Fruit fly (Drosophila melanogaster): Measurements from ENCODE around the gene CG4168.

The CG4168 gene

DNA sequence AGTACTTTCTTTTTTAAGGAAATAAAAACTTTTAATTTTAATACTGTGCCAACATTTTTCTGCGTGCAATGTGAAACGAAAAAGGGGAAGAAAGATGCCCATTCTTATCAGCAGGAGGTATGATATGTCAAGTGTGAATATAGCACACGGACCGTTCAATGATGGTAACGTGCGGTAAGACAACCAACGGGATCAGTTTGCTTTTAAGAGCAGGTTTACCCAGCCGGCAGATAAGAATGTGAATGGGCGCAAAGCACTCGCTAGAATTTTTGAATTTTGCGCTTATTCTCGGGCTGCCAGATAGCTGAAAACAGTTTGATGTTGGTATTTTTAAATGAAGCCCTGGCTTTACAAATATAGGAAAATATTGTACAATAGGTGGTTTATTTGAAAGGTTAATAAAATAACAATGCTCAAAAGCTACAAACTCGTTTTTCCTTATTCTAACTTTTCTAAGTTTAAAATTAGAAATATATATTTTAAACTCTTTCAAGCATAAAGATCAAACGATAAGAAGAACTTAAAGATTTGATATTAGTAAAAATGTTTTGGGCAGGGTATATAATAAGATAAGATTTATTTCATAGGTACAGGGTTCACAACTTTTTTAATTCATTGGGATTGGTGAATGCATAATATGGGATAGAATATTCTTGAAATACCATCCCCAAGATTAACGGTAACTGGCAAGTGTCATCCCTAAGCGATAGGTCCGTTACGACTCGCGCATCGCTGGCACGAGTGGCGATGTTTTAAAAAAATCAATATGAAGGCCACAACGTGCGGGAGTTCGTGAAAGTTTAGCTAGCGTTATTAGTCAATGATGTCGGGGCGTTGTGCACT lies 48.1 kb upstream of the CG4168 start, which contains the start of gene dao (continued):
- TF ChIP-seq amos (GFP tag; IDR thresholded peaks at IDR 0.05; ENCODE audit: partially characterized antibody): peak; percentile 78
- TF ChIP-seq CG17328 (GFP tag; IDR thresholded peaks at IDR 0.05): peak; percentile 44; the same call in 1 of the 2 replicates
- TF ChIP-seq Atf6 (GFP tag; IDR thresholded peaks at IDR 0.05): 0 out of 2 replicates have a peak, but pooled peaks have one; percentile 11
- TF ChIP-seq ranshi (GFP tag; IDR thresholded peaks at IDR 0.05): peak; percentile 34; the same call in 1 of the 2 replicates
- TF ChIP-seq CG6689 (GFP tag; IDR thresholded peaks at IDR 0.05): 0 out of 2 replicates have a peak, but pooled peaks have one; percentile 34
- no peak for TF ChIP-seq Vsx1 (GFP tag; optimal IDR thresholded peaks at IDR 0.05)
- no peak for TF ChIP-seq repo (GFP tag; optimal IDR thresholded peaks at IDR 0.05)
- peak; percentile 18 for TF ChIP-seq Camta (GFP tag; optimal IDR thresholded peaks at IDR 0.05)
- peak; percentile 59; the same call in 1 of the 2 replicates for TF ChIP-seq nerfin-2 (GFP tag; IDR thresholded peaks at IDR 0.05; ENCODE audit: partially characterized antibody)
- peak; percentile 77 for TF ChIP-seq CG30403 (GFP tag; optimal IDR thresholded peaks at IDR 0.05)
- no peak for TF ChIP-seq CG17912 (GFP tag; optimal IDR thresholded peaks at IDR 0.05)
- TF ChIP-seq Rfx (GFP tag; IDR thresholded peaks at IDR 0.05): peak; percentile 78
- TF ChIP-seq tio (GFP tag; optimal IDR thresholded peaks at IDR 0.05): peak; percentile 64
- no peak for TF ChIP-seq CG4854 (GFP tag; optimal IDR thresholded peaks at IDR 0.05)
- peak; percentile 86 for TF ChIP-seq Myb (GFP tag; optimal IDR thresholded peaks at IDR 0.05)
- TF ChIP-seq CG13424 (tag; optimal IDR thresholded peaks at IDR 0.05): peak; percentile 39
- peak; percentile 51 for TF ChIP-seq CG12659 (GFP tag; optimal IDR thresholded peaks at IDR 0.05)
- TF ChIP-seq CG4328 (GFP tag; optimal IDR thresholded peaks at IDR 0.05): no peak
- no peak for TF ChIP-seq Adf1 (GFP tag; IDR thresholded peaks at IDR 0.05)
- no peak for TF ChIP-seq dati (GFP tag; IDR thresholded peaks at IDR 0.05)
- peak; percentile 45 for TF ChIP-seq zfh2 (GFP tag; optimal IDR thresholded peaks at IDR 0.05)
- peak in 1 of 3 experiments; percentile 52 for TF ChIP-seq lola (GFP tag; optimal IDR thresholded peaks at IDR 0.05)
- TF ChIP-seq luna (GFP tag; optimal IDR thresholded peaks at IDR 0.05): no peak
- TF ChIP-seq CG4617 (GFP tag; optimal IDR thresholded peaks at IDR 0.05; ENCODE audit: borderline replicate concordance): no peak
- TF ChIP-seq Ets97D (GFP tag; optimal IDR thresholded peaks at IDR 0.05): peak; percentile 59
- no peak for TF ChIP-seq CG1832 (GFP tag; optimal IDR thresholded peaks at IDR 0.05)
- TF ChIP-seq Dp (GFP tag; optimal IDR thresholded peaks at IDR 0.05): peak; percentile 86
- no peak for TF ChIP-seq CG7271 (tag; optimal IDR thresholded peaks at IDR 0.05)
- TF ChIP-seq CG11696 (GFP tag; IDR thresholded peaks at IDR 0.05): 0 out of 2 replicates have a peak, but pooled peaks have one; percentile 29
- TF ChIP-seq Dip3 (GFP tag; optimal IDR thresholded peaks at IDR 0.05): peak; percentile 28
- TF ChIP-seq dimm (GFP tag; IDR thresholded peaks at IDR 0.05): no peak
- TF ChIP-seq Gug (GFP tag; IDR thresholded peaks at IDR 0.05): peak; percentile 77; the same call in 3 of the 4 replicates
- TF ChIP-seq unc-4 (GFP tag; IDR thresholded peaks at IDR 0.05; ENCODE audit: partially characterized antibody): peak; percentile 74
- no peak for TF ChIP-seq Lpt (GFP tag; optimal IDR thresholded peaks at IDR 0.05)
- peak; percentile 62 for TF ChIP-seq Ada2b (GFP tag; IDR thresholded peaks at IDR 0.05)
- TF ChIP-seq CG15269 (tag; optimal IDR thresholded peaks at IDR 0.05): peak; percentile 43
- TF ChIP-seq emc (GFP tag; optimal IDR thresholded peaks at IDR 0.05): no peak
- TF ChIP-seq Bdp1 (GFP tag; optimal IDR thresholded peaks at IDR 0.05): no peak
- peak; percentile 51 for TF ChIP-seq slou (GFP tag; optimal IDR thresholded peaks at IDR 0.05)
- peak; percentile 22; the same call in 1 of the 2 replicates for TF ChIP-seq Nf-YA (GFP tag; IDR thresholded peaks at IDR 0.05)
- peak; percentile 63 for TF ChIP-seq CG13775 (GFP tag; optimal IDR thresholded peaks at IDR 0.05)
- peak; percentile 55 for TF ChIP-seq zfh1 (GFP tag; IDR thresholded peaks at IDR 0.05)
- TF ChIP-seq CG3163 (GFP tag; optimal IDR thresholded peaks at IDR 0.05): peak; percentile 18
- peak; percentile 25; the same call in 1 of the 2 replicates for TF ChIP-seq vvl (GFP tag; IDR thresholded peaks at IDR 0.05)
- peak; percentile 80 for TF ChIP-seq Scr (GFP tag; IDR thresholded peaks at IDR 0.05; ENCODE audit: partially characterized antibody)
- peak; percentile 82 for TF ChIP-seq CG13287 (GFP tag; IDR thresholded peaks at IDR 0.05; ENCODE audit: partially characterized antibody)
- no peak for TF ChIP-seq tap (tag; optimal IDR thresholded peaks at IDR 0.05)
- peak; percentile 19 for TF ChIP-seq CG18619 (GFP tag; optimal IDR thresholded peaks at IDR 0.05)

Data from whole organism, embryonic.